Fruit fly (Drosophila melanogaster) Kc167 (cell line): ENCODE data around the gene nis.

Source experiments
- Myc ChIP-seq: fragments of >200 bp; optimal IDR thresholded peaks from 2 replicates; lab custom pipeline; 2017; ENCODE audit warnings: missing external identifiers
- Sin3A ChIP-seq: fragments of >200 bp; optimal IDR thresholded peaks from 2 replicates; lab custom pipeline; 2018; ENCODE audit warnings: missing external identifiers
- psq ChIP-seq: fragments of >200 bp; optimal IDR thresholded peaks from 2 replicates; lab custom pipeline; 2017; ENCODE audit warnings: missing external identifiers

- TF ChIP-seq Myc (no peak), Sin3A (lab: Kevin White, UChicago) (no peak), psq (lab: Kevin White, UChicago) (no peak)
These were observed 43.6 kb upstream of the nis start for dm6 chr2L:1630576-1630975.
